Worm (Caenorhabditis elegans) whole organism, dauer: ENCODE measurements around the gene cpna-1.

Source experiments
- unc-62 ChIP-seq: sonication (generic microtip); optimal IDR thresholded peaks from 2 replicates; lab custom pipeline; 2017; ENCODE audit warnings: missing biosample characterization, missing genetic modification reagents, missing genetic modification characterization

The cpna-1 gene

ce11 chrII:4183979-4184378, 2.5 kb upstream of the cpna-1 start:
- TF ChIP-seq unc-62 (GFP tag; lab: Kevin White, UChicago), result no peak

ce11 chrII:4194127-4194526, 7.7 kb downstream of the cpna-1 start, which contains the start of gene mth-2:
mth-2 (minus strand) TSS chrII:4194314.
- TF ChIP-seq unc-62 (GFP tag; lab: Kevin White, UChicago), result no peak

ce11 chrII:4203729-4204184, 17.3 kb downstream of the cpna-1 start, which contains the start of gene mth-1:
mth-1 (minus strand) TSS chrII:4203779.
- TF ChIP-seq unc-62 (GFP tag; lab: Kevin White, UChicago), result no peak

- TF ChIP-seq unc-62 (GFP tag; lab: Kevin White, UChicago), result no peak
Observed at ce11 chrII:4209071-4209747, 22.7 kb downstream of the cpna-1 start, which contains the start of gene F31D5.6. F31D5.6 (plus strand) TSS chrII:4209697.

- no peak for TF ChIP-seq unc-62 (GFP tag; lab: Kevin White, UChicago)
Observed at ce11 chrII:4211113-4211512, 24.6 kb downstream of the cpna-1 start, which contains the start of gene F31D5.7. F31D5.7 (plus strand) TSS chrII:4211413.

- no peak for TF ChIP-seq unc-62 (GFP tag; lab: Kevin White, UChicago)
Observed at ce11 chrII:4215318-4215717, 28.9 kb downstream of the cpna-1 start, which contains the start of gene F31D5.2. F31D5.2 (plus strand) TSS chrII:4215618.

ce11 chrII:4219062-4219461, 32.6 kb downstream of the cpna-1 start, which contains the start of gene F31D5.1:
F31D5.1 (plus strand) TSS chrII:4219362.
- TF ChIP-seq unc-62 (GFP tag; lab: Kevin White, UChicago), result no peak

- TF ChIP-seq unc-62 (GFP tag; lab: Kevin White, UChicago), result no peak
Observed at ce11 chrII:4222469-4222868, 36.0 kb downstream of the cpna-1 start.

ce11 chrII:4222983-4223382, 36.5 kb downstream of the cpna-1 start, which contains the start of gene C16A11.5:
C16A11.5 (plus strand) TSS chrII:4223305.
- no peak for TF ChIP-seq unc-62 (GFP tag; lab: Kevin White, UChicago)

ce11 chrII:4226598-4227096, 40.2 kb downstream of the cpna-1 start, which contains the start of gene C16A11.4:
C16A11.4 (plus strand) TSS chrII:4227046.
- no peak for TF ChIP-seq unc-62 (GFP tag; lab: Kevin White, UChicago)

ce11 chrII:4228112-4228770, 41.8 kb downstream of the cpna-1 start:
- TF ChIP-seq unc-62 (GFP tag; lab: Kevin White, UChicago), result no peak

- no peak for TF ChIP-seq unc-62 (GFP tag; lab: Kevin White, UChicago)
Observed at ce11 chrII:4229106-4229708, 42.7 kb downstream of the cpna-1 start, which contains the start of gene C16A11.3. C16A11.3 (plus strand) TSS chrII:4229545.

- TF ChIP-seq unc-62 (GFP tag; lab: Kevin White, UChicago), result no peak
Observed at ce11 chrII:4230816-4231435, 44.5 kb downstream of the cpna-1 start, which contains the start of gene C16A11.10. C16A11.10 (plus strand) TSS chrII:4231385.

ce11 chrII:4235959-4236358, 49.5 kb downstream of the cpna-1 start, which contains the start of gene fbxc-43:
fbxc-43 (minus strand) TSS chrII:4235996.
- TF ChIP-seq unc-62 (GFP tag; lab: Kevin White, UChicago), result no peak

ce11 chrII:4237701-4238214, 51.3 kb downstream of the cpna-1 start, which contains the start of the genes fbxc-44 and C16A11.2:
fbxc-44 (minus strand) TSS chrII:4237751.
C16A11.2 (plus strand) TSS chrII:4238203.
- TF ChIP-seq unc-62 (GFP tag; lab: Kevin White, UChicago), result no peak
